Fruit fly (Drosophila melanogaster): ENCODE results near the gene CG15695.

CG15695 gene

dm6 chr3R:20830153-20830695 lies 11.7 kb upstream of the CG15695 start, which contains the start of gene Adss (continued):
- peak; percentile 6; the same call in 2 of the 4 replicates for TF ChIP-seq chinmo (GFP tag; IDR thresholded peaks at IDR 0.05; ENCODE audit: partially characterized antibody)
- no peak for TF ChIP-seq scrt (GFP tag; optimal IDR thresholded peaks at IDR 0.05)
- TF ChIP-seq dmrt99B (tag; optimal IDR thresholded peaks at IDR 0.05): no peak
- TF ChIP-seq bsh (GFP tag; optimal IDR thresholded peaks at IDR 0.05): no peak
- no peak for TF ChIP-seq hbn (GFP tag; IDR thresholded peaks at IDR 0.05; ENCODE audit: partially characterized antibody)
- no peak for TF ChIP-seq CoRest (tag; optimal IDR thresholded peaks at IDR 0.05)
- TF ChIP-seq Oaz (GFP tag; IDR thresholded peaks at IDR 0.05): no peak
- TF ChIP-seq CG11504 (tag; optimal IDR thresholded peaks at IDR 0.05): no peak
- no peak for TF ChIP-seq CG15269 (tag; optimal IDR thresholded peaks at IDR 0.05)
- no peak for TF ChIP-seq tin (GFP tag; optimal IDR thresholded peaks at IDR 0.05)
- TF ChIP-seq trem (tag; optimal IDR thresholded peaks at IDR 0.05): peak; percentile 46
- no peak for TF ChIP-seq zen (tag; optimal IDR thresholded peaks at IDR 0.05)
- TF ChIP-seq pho (GFP tag; optimal IDR thresholded peaks at IDR 0.05): peak; percentile 10
- no peak for TF ChIP-seq tap (tag; optimal IDR thresholded peaks at IDR 0.05)
- peak; percentile 7 for TF ChIP-seq repo (GFP tag; optimal IDR thresholded peaks at IDR 0.05)
- TF ChIP-seq Eip74EF (GFP tag; optimal IDR thresholded peaks at IDR 0.05): no peak
- no peak for TF ChIP-seq Ssrp (tag; optimal IDR thresholded peaks at IDR 0.05)
- TF ChIP-seq CG6813 (GFP tag; optimal IDR thresholded peaks at IDR 0.05): no peak
- peak; percentile 43 for TF ChIP-seq BtbVII (GFP tag; optimal IDR thresholded peaks at IDR 0.05)
- TF ChIP-seq CG5245 (GFP tag; optimal IDR thresholded peaks at IDR 0.05): no peak
- TF ChIP-seq CG3838 (GFP tag; optimal IDR thresholded peaks at IDR 0.05): no peak
- no peak for TF ChIP-seq pnt (GFP tag; optimal IDR thresholded peaks at IDR 0.05)
- no peak for TF ChIP-seq Hsf (GFP tag; optimal IDR thresholded peaks at IDR 0.05)
- no peak for TF ChIP-seq CG15011 (GFP tag; optimal IDR thresholded peaks at IDR 0.05)
- no peak for TF ChIP-seq Aef1 (GFP tag; IDR thresholded peaks at IDR 0.05)
- no peak for TF ChIP-seq CG3726 (GFP tag; IDR thresholded peaks at IDR 0.05)
- no peak for TF ChIP-seq CG30020 (tag; optimal IDR thresholded peaks at IDR 0.05)
- TF ChIP-seq usp (GFP tag; optimal IDR thresholded peaks at IDR 0.05): no peak
- no peak for TF ChIP-seq NK7.1 (GFP tag; optimal IDR thresholded peaks at IDR 0.05)
- no peak for TF ChIP-seq eve (GFP tag; optimal IDR thresholded peaks at IDR 0.05)
- peak; percentile 28 for TF ChIP-seq cwo (GFP tag; optimal IDR thresholded peaks at IDR 0.05)
- no peak for TF ChIP-seq pros (GFP tag; optimal IDR thresholded peaks at IDR 0.05)
- TF ChIP-seq sr (GFP tag; IDR thresholded peaks at IDR 0.05): peak; percentile 98
- no peak for TF ChIP-seq CG9437 (GFP tag; optimal IDR thresholded peaks at IDR 0.05)
- no peak for TF ChIP-seq chm (GFP tag; IDR thresholded peaks at IDR 0.05)
- peak; percentile 21; the same call in 1 of the 2 replicates for TF ChIP-seq ranshi (GFP tag; IDR thresholded peaks at IDR 0.05)
- no peak; the same call in 2 of the 3 replicates for TF ChIP-seq vnd (GFP tag; IDR thresholded peaks at IDR 0.05; ENCODE audit: partially characterized antibody)
- peak; percentile 61 for TF ChIP-seq CG5180 (GFP tag; optimal IDR thresholded peaks at IDR 0.05)
- TF ChIP-seq Hr3 (GFP tag; optimal IDR thresholded peaks at IDR 0.05): no peak
- TF ChIP-seq slbo (GFP tag; IDR thresholded peaks at IDR 0.05): peak; percentile 54
- no peak for TF ChIP-seq CG17568 (GFP tag; optimal IDR thresholded peaks at IDR 0.05)
- TF ChIP-seq ttk (GFP tag; IDR thresholded peaks at IDR 0.05): 0 out of 2 replicates have a peak, but pooled peaks have one; percentile 14
- peak; percentile 35 for TF ChIP-seq chn (GFP tag; optimal IDR thresholded peaks at IDR 0.05)
- peak; percentile 44; the same call in 1 of the 2 replicates for TF ChIP-seq CG1024 (GFP tag; IDR thresholded peaks at IDR 0.05)
- peak; percentile 12 for TF ChIP-seq nerfin-1 (tag; optimal IDR thresholded peaks at IDR 0.05)
- peak; percentile 41; the same call in 1 of the 2 replicates for TF ChIP-seq NFAT (GFP tag; IDR thresholded peaks at IDR 0.05)
- TF ChIP-seq B-H1 (GFP tag; IDR thresholded peaks at IDR 0.05): no peak; the same call in 2 of the 3 replicates
- TF ChIP-seq Vsx1 (GFP tag; optimal IDR thresholded peaks at IDR 0.05): no peak
- TF ChIP-seq Hr39 (optimal IDR thresholded peaks at IDR 0.05): no peak
- peak; percentile 7 for TF ChIP-seq CG13775 (GFP tag; optimal IDR thresholded peaks at IDR 0.05)
